Worm (Caenorhabditis elegans) whole organism, L4 larva: ENCODE measurements around the gene wapl-1.

Source experiments
- D1046.2 ChIP-seq: fragments of 200-800 bp; sonication (Bioruptor generic); IDR thresholded peaks from 2 replicates; pipeline ENCODE4 v1.3.6; 2022; ENCODE audit warnings: missing genetic modification characterization, missing compliant biosample characterization
- F49E8.2 ChIP-seq: sonication (generic microtip); optimal IDR thresholded peaks from 2 replicates; lab custom pipeline; 2016; ENCODE audit warnings: missing compliant biosample characterization, mild to moderate bottlenecking, missing genetic modification characterization, borderline replicate concordance
- T26A8.4 ChIP-seq: fragments of 200-800 bp; sonication (Bioruptor generic); IDR thresholded peaks from 2 replicates; pipeline ENCODE4 v1.3.6; 2022; ENCODE audit warnings: missing genetic modification characterization, missing compliant biosample characterization
- Y48G9A.11 ChIP-seq: fragments of 200-800 bp; sonication (Bioruptor generic); IDR thresholded peaks from 2 replicates; pipeline ENCODE4 v1.3.6; 2022; ENCODE audit warnings: missing genetic modification reagents, missing genetic modification characterization, missing compliant biosample characterization
- Y5F2A.4 ChIP-seq: fragments of 200-800 bp; sonication (Bioruptor generic); optimal IDR thresholded peaks from 2 replicates; lab custom pipeline; 2018; ENCODE audit warnings: mild to moderate bottlenecking, missing genetic modification characterization, missing compliant biosample characterization
- ZK337.2 ChIP-seq: fragments of 200-800 bp; sonication (Bioruptor generic); IDR thresholded peaks from 2 replicates; pipeline ENCODE4 v1.3.6; 2022; ENCODE audit warnings: missing genetic modification reagents, missing genetic modification characterization, missing compliant biosample characterization
- ama-1 ChIP-seq: fragments of 150-350 bp; optimal IDR thresholded peaks from 2 replicates; lab custom pipeline; 2014; ENCODE audit warnings: inconsistent platforms, mixed read lengths
- attf-4 ChIP-seq: sonication (generic microtip); optimal IDR thresholded peaks from 3 replicates; lab custom pipeline; 2017; ENCODE audit warnings: missing biosample characterization, missing genetic modification characterization
- ceh-32 ChIP-seq: sonication (generic microtip); optimal IDR thresholded peaks from 2 replicates; lab custom pipeline; 2016; ENCODE audit warnings: mild to moderate bottlenecking, missing genetic modification characterization, missing compliant biosample characterization; ENCODE audit not compliant: poor library complexity
- ceh-44 ChIP-seq: fragments of 200-800 bp; sonication (Bioruptor generic); IDR thresholded peaks from 2 replicates; pipeline ENCODE4 v1.3.6; 2022; ENCODE audit warnings: missing genetic modification reagents, missing genetic modification characterization, missing compliant biosample characterization
- cey-2 ChIP-seq: sonication (generic microtip); optimal IDR thresholded peaks from 3 replicates; lab custom pipeline; 2017; ENCODE audit warnings: missing genetic modification characterization, mild to moderate bottlenecking, missing compliant biosample characterization, antibody characterized with exemption, borderline replicate concordance; ENCODE audit not compliant: insufficient read depth
- ctbp-1 ChIP-seq: fragments of 200-800 bp; sonication (Bioruptor generic); IDR thresholded peaks from 2 replicates; pipeline ENCODE4 v1.3.6; 2022; ENCODE audit warnings: missing genetic modification reagents, missing genetic modification characterization, missing compliant biosample characterization
- daf-16 ChIP-seq, 3 experiments: sonication (generic microtip); optimal IDR thresholded peaks; 2 replicates each; lab custom pipeline; 2016 to 2017; ENCODE audit warnings: missing genetic modification characterization in 3 of 3, missing genetic modification reagents in 3 of 3, mild to moderate bottlenecking in 2 of 3, missing compliant biosample characterization in 2 of 3, missing biosample characterization in 1 of 3, moderate library complexity in 1 of 3
- daf-19 ChIP-seq: fragments of 200-800 bp; sonication (Bioruptor generic); conservative IDR thresholded peaks from 2 replicates; pipeline ENCODE4 v1.3.6; 2022; ENCODE audit warnings: missing genetic modification characterization, missing compliant biosample characterization
- dmd-6 ChIP-seq: fragments of 200-800 bp; sonication (Bioruptor generic); IDR thresholded peaks from 2 replicates; pipeline ENCODE4 v1.3.6; 2022; ENCODE audit warnings: missing genetic modification reagents, missing genetic modification characterization, missing compliant biosample characterization
- dmd-8 ChIP-seq: fragments of 200-800 bp; sonication (Bioruptor generic); IDR thresholded peaks from 2 replicates; pipeline ENCODE4 v1.3.6; 2022; ENCODE audit warnings: missing genetic modification characterization, missing compliant biosample characterization
- dmd-9 ChIP-seq: fragments of 200-800 bp; sonication (Bioruptor generic); IDR thresholded peaks from 2 replicates; pipeline ENCODE4 v1.3.6; 2022; ENCODE audit warnings: missing genetic modification reagents, missing genetic modification characterization, missing compliant biosample characterization
- dpl-1 ChIP-seq: fragments of 150-350 bp; optimal IDR thresholded peaks from 2 replicates; lab custom pipeline; 2014; ENCODE audit warnings: missing biosample characterization, missing genetic modification reagents, missing genetic modification characterization
- duxl-1 ChIP-seq: sonication (generic microtip); optimal IDR thresholded peaks from 2 replicates; lab custom pipeline; 2016; ENCODE audit warnings: mild to moderate bottlenecking, missing genetic modification characterization, moderate library complexity, missing compliant biosample characterization; ENCODE audit not compliant: poor library complexity
- fos-1 ChIP-seq: fragments of 150-350 bp; optimal IDR thresholded peaks from 2 replicates; lab custom pipeline; 2014; ENCODE audit warnings: missing biosample characterization, missing genetic modification characterization
- hlh-11 ChIP-seq: fragments of 200-800 bp; sonication (Bioruptor generic); optimal IDR thresholded peaks from 2 replicates; lab custom pipeline; 2018; ENCODE audit warnings: mild to moderate bottlenecking, missing genetic modification characterization, missing compliant biosample characterization
- hlh-30 ChIP-seq: sonication (generic microtip); optimal IDR thresholded peaks from 2 replicates; lab custom pipeline; 2017; ENCODE audit warnings: antibody characterized with exemption, mild to moderate bottlenecking, missing genetic modification characterization, missing compliant biosample characterization; ENCODE audit not compliant: insufficient read depth
- jun-1 ChIP-seq: fragments of 150-350 bp; optimal IDR thresholded peaks from 2 replicates; lab custom pipeline; 2014; ENCODE audit warnings: missing biosample characterization, missing genetic modification reagents, missing genetic modification characterization
- lin-1 ChIP-seq: fragments of 200-800 bp; sonication (Bioruptor generic); IDR thresholded peaks from 2 replicates; pipeline ENCODE4 v1.3.6; 2022; ENCODE audit warnings: missing genetic modification reagents, missing genetic modification characterization, missing compliant biosample characterization
- lin-13 ChIP-seq: fragments of 150-350 bp; optimal IDR thresholded peaks from 2 replicates; lab custom pipeline; 2014; ENCODE audit warnings: missing biosample characterization, missing genetic modification reagents, missing genetic modification characterization
- lin-15B ChIP-seq: fragments of 150-350 bp; sonication (generic microtip); optimal IDR thresholded peaks from 3 replicates; lab custom pipeline; 2014; ENCODE audit warnings: missing biosample characterization, missing genetic modification characterization
- lin-29 ChIP-seq: fragments of 200-800 bp; sonication (Bioruptor generic); IDR thresholded peaks from 2 replicates; pipeline ENCODE4 v1.3.6; 2022; ENCODE audit warnings: missing genetic modification reagents, missing genetic modification characterization, missing compliant biosample characterization
- lin-38 ChIP-seq: fragments of 200-800 bp; sonication (Bioruptor generic); IDR thresholded peaks from 2 replicates; pipeline ENCODE4 v1.3.6; 2022; ENCODE audit warnings: missing genetic modification reagents, missing genetic modification characterization, missing compliant biosample characterization
- lir-3 ChIP-seq: sonication (generic microtip); optimal IDR thresholded peaks from 2 replicates; lab custom pipeline; 2016; ENCODE audit warnings: mild to moderate bottlenecking, missing genetic modification characterization, missing compliant biosample characterization
- madf-5 ChIP-seq, 2 experiments: fragments of 200-800 bp; sonication (Bioruptor generic); IDR thresholded peaks; 2 replicates each; pipeline ENCODE4 v1.3.6; 2022; ENCODE audit warnings: missing compliant biosample characterization in 2 of 2, missing genetic modification characterization in 2 of 2
- madf-9 ChIP-seq: fragments of 200-800 bp; sonication (Bioruptor generic); conservative IDR thresholded peaks from 2 replicates; pipeline ENCODE4 v1.3.6; 2022; ENCODE audit warnings: missing genetic modification reagents, missing genetic modification characterization, missing compliant biosample characterization
- mdl-1 ChIP-seq, 2 experiments: fragments of 150-350 bp in 1 of 2; sonication (generic microtip) in 1 of 2; optimal IDR thresholded peaks; 2 replicates each; lab custom pipeline; 2014 to 2017; ENCODE audit warnings: missing biosample characterization in 2 of 2, missing genetic modification characterization in 2 of 2
- mdt-29 ChIP-seq: fragments of 200-800 bp; sonication (Bioruptor generic); IDR thresholded peaks from 2 replicates; pipeline ENCODE4 v1.3.6; 2022; ENCODE audit warnings: missing genetic modification reagents, missing genetic modification characterization, missing compliant biosample characterization
- mxl-2 ChIP-seq: fragments of 200-800 bp; sonication (Bioruptor generic); conservative IDR thresholded peaks from 2 replicates; pipeline ENCODE4 v1.3.6; 2022; ENCODE audit warnings: missing genetic modification reagents, missing genetic modification characterization, missing compliant biosample characterization
- nhr-10 ChIP-seq: fragments of 150-350 bp; optimal IDR thresholded peaks from 2 replicates; lab custom pipeline; 2014; ENCODE audit warnings: missing biosample characterization, missing genetic modification characterization
- nhr-102 ChIP-seq: sonication (generic microtip); optimal IDR thresholded peaks from 2 replicates; lab custom pipeline; 2016; ENCODE audit warnings: mild to moderate bottlenecking, missing genetic modification characterization, moderate library complexity, missing compliant biosample characterization
- nhr-25 ChIP-seq: sonication (generic microtip); optimal IDR thresholded peaks from 2 replicates; lab custom pipeline; 2017; ENCODE audit warnings: missing genetic modification characterization, mild to moderate bottlenecking, missing compliant biosample characterization, antibody characterized with exemption, moderate library complexity, borderline replicate concordance; ENCODE audit not compliant: insufficient read depth
- nhr-28 ChIP-seq: fragments of 150-350 bp; optimal IDR thresholded peaks from 2 replicates; lab custom pipeline; 2014; ENCODE audit warnings: missing biosample characterization, missing genetic modification characterization
- nhr-41 ChIP-seq: fragments of 200-800 bp; sonication (Bioruptor generic); IDR thresholded peaks from 2 replicates; pipeline ENCODE4 v1.3.6; 2022; ENCODE audit warnings: missing genetic modification reagents, missing genetic modification characterization, missing compliant biosample characterization
- nhr-48 ChIP-seq: sonication (generic microtip); optimal IDR thresholded peaks from 2 replicates; lab custom pipeline; 2016; ENCODE audit warnings: mild to moderate bottlenecking, missing genetic modification characterization, missing compliant biosample characterization
- nhr-6 ChIP-seq: fragments of 150-350 bp; optimal IDR thresholded peaks from 2 replicates; lab custom pipeline; 2014; ENCODE audit warnings: missing biosample characterization, missing genetic modification characterization
- nhr-76 ChIP-seq: fragments of 150-350 bp; optimal IDR thresholded peaks from 2 replicates; lab custom pipeline; 2014; ENCODE audit warnings: missing biosample characterization, missing genetic modification characterization
- pha-4 ChIP-seq, 2 experiments: fragments of 150-350 bp in 1 of 2; fragments of 200-800 bp in 1 of 2; sonication (Bioruptor generic) in 1 of 2; IDR thresholded peaks in 1 of 2; optimal IDR thresholded peaks in 1 of 2; 2 replicates each; pipeline versions ENCODE4 v1.3.6 to Lab custom; 2014 to 2022; ENCODE audit warnings: missing genetic modification characterization in 2 of 2, missing genetic modification reagents in 2 of 2, missing biosample characterization in 1 of 2, missing compliant biosample characterization in 1 of 2
- snpc-1.2 ChIP-seq: fragments of 200-800 bp; sonication (Bioruptor generic); IDR thresholded peaks from 2 replicates; pipeline ENCODE4 v1.3.6; 2022; ENCODE audit warnings: missing genetic modification reagents, missing genetic modification characterization, missing compliant biosample characterization
- snpc-4 ChIP-seq: fragments of 150-350 bp; optimal IDR thresholded peaks from 2 replicates; lab custom pipeline; 2014; ENCODE audit warnings: missing biosample characterization, missing genetic modification characterization
- zip-11 ChIP-seq: fragments of 200-800 bp; sonication (Bioruptor generic); IDR thresholded peaks from 2 replicates; pipeline ENCODE4 v1.3.6; 2022; ENCODE audit warnings: missing genetic modification characterization, missing compliant biosample characterization
- ztf-7 ChIP-seq: fragments of 150-350 bp; optimal IDR thresholded peaks from 2 replicates; lab custom pipeline; 2014; ENCODE audit warnings: missing biosample characterization, missing genetic modification characterization

wapl-1 gene

ce11 chrIV:4475362-4476086 lies 30.0 kb upstream of the wapl-1 start (continued):
- no peak for TF ChIP-seq nhr-76 (tag; lab: Kevin White, UChicago)
- no peak for TF ChIP-seq snpc-1.2 (GFP tag; lab: Robert Waterston, UW)
- TF ChIP-seq daf-16 (GFP tag; optimal IDR thresholded peaks at IDR 0.05; lab: Kevin White, UChicago) = no peak
- peak; percentile 47 for TF ChIP-seq daf-16 (tag; optimal IDR thresholded peaks at IDR 0.05; lab: Kevin White, UChicago)
- TF ChIP-seq duxl-1 (tag; lab: Kevin White, UChicago) = no peak
- TF ChIP-seq fos-1 (tag; lab: Kevin White, UChicago) = no peak
- TF ChIP-seq Y48G9A.11 (GFP tag; lab: Robert Waterston, UW) = no peak
- no peak for TF ChIP-seq daf-19 (GFP tag; lab: Robert Waterston, UW)
- TF ChIP-seq hlh-11 = peak; percentile 17
- no peak for TF ChIP-seq attf-4 (tag; lab: Kevin White, UChicago)
- TF ChIP-seq madf-5 (GFP tag; IDR thresholded peaks at IDR 0.05; lab: Robert Waterston, UW) = no peak
- TF ChIP-seq lin-1 (GFP tag; lab: Robert Waterston, UW) = no peak
- TF ChIP-seq dmd-6 = 0 out of 2 replicates have a peak, but pooled peaks have one; percentile 13
- TF ChIP-seq nhr-41 (GFP tag; lab: Robert Waterston, UW) = no peak
- no peak for TF ChIP-seq mdl-1 (tag; optimal IDR thresholded peaks at IDR 0.05; lab: Kevin White, UChicago)
- TF ChIP-seq madf-9 (GFP tag; lab: Robert Waterston, UW) = no peak
- no peak for TF ChIP-seq ceh-44 (GFP tag; lab: Robert Waterston, UW)
- no peak for TF ChIP-seq lir-3 (tag; lab: Kevin White, UChicago)
- TF ChIP-seq nhr-28 (tag; lab: Kevin White, UChicago) = peak; percentile 39
- TF ChIP-seq lin-29 (GFP tag; lab: Robert Waterston, UW) = no peak
- TF ChIP-seq lin-13 = no peak

ce11 chrIV:4473767-4474166 lies 28.2 kb upstream of the wapl-1 start:
- no peak for TF ChIP-seq nhr-10 (tag; lab: Kevin White, UChicago)
- TF ChIP-seq ctbp-1 (GFP tag; lab: Robert Waterston, UW) = 0 out of 2 replicates have a peak, but pooled peaks have one; percentile 32
- no peak for TF ChIP-seq ama-1 (lab: Kevin White, UChicago)
- TF ChIP-seq jun-1 (tag; lab: Kevin White, UChicago) = no peak
- no peak for TF ChIP-seq D1046.2 (GFP tag; lab: Robert Waterston, UW)
- no peak for TF ChIP-seq F49E8.2 (tag; lab: Kevin White, UChicago)
- TF ChIP-seq fos-1 (tag; lab: Kevin White, UChicago) = no peak
- no peak for TF ChIP-seq snpc-4 (tag; lab: Kevin White, UChicago)
- no peak for TF ChIP-seq hlh-30
- no peak for TF ChIP-seq lin-38 (GFP tag; lab: Robert Waterston, UW)
- no peak for TF ChIP-seq dmd-8 (GFP tag; lab: Robert Waterston, UW)
- TF ChIP-seq lin-15B (tag; lab: Kevin White, UChicago) = no peak
- no peak for TF ChIP-seq nhr-25 (tag; lab: Kevin White, UChicago)
- no peak for TF ChIP-seq mxl-2 (GFP tag; lab: Robert Waterston, UW)
- no peak for TF ChIP-seq dmd-9 (GFP tag; lab: Robert Waterston, UW)
- TF ChIP-seq cey-2 (tag; lab: Kevin White, UChicago) = no peak
- TF ChIP-seq ceh-32 = no peak
- no peak for TF ChIP-seq zip-11 (GFP tag; lab: Robert Waterston, UW)
- no peak for TF ChIP-seq nhr-48 (tag; lab: Kevin White, UChicago)
- TF ChIP-seq ztf-7 (tag; lab: Kevin White, UChicago) = no peak
- TF ChIP-seq Y5F2A.4 (GFP tag; lab: Kevin White, UChicago) = no peak
- peak; percentile 28; the same call in 1 of the 2 replicates for TF ChIP-seq mdt-29
- no peak for TF ChIP-seq dpl-1
- no peak for TF ChIP-seq attf-4 (tag; lab: Kevin White, UChicago)
- TF ChIP-seq pha-4 (GFP tag; IDR thresholded peaks at IDR 0.05; lab: Robert Waterston, UW) = peak; percentile 9; the same call in 1 of the 2 replicates
- no peak for TF ChIP-seq pha-4 (tag; optimal IDR thresholded peaks at IDR 0.05; lab: Kevin White, UChicago)
- no peak for TF ChIP-seq ZK337.2 (GFP tag; lab: Robert Waterston, UW)
- TF ChIP-seq lir-3 (tag; lab: Kevin White, UChicago) = no peak
- TF ChIP-seq nhr-102 (tag; lab: Kevin White, UChicago) = no peak
- no peak for TF ChIP-seq nhr-6 (tag; lab: Kevin White, UChicago)
- peak; percentile 36; the same call in 1 of the 2 replicates for TF ChIP-seq T26A8.4 (GFP tag; lab: Robert Waterston, UW)
